Fruit fly (Drosophila melanogaster): Measurements from ENCODE around the gene bdwf.
A peak's percentile ranks its signal among the peaks of the same experiment; 100 is the strongest.

The bdwf gene

DNA sequence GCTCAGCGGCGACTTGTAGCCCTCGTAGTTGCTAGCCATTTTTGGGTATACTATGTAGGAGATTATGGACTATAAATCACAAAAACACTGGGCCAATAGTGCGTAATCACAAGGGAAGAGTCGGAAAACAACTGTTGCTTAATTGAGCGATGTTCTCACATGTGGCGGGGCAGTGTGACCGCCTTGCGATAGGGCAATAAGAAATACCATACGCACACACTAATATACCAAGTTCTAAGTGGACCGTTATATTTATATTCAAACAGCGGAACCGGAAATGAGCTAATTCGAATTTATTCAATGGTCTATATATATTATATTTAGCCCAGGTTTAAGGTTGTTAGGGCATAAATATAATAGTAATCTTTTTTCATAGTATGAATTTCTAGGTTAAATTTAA, 22.0 kb downstream of the bdwf start, which contains the start of gene Adsl (continued):
- no peak for TF ChIP-seq Hr78 (GFP tag; optimal IDR thresholded peaks at IDR 0.05)
- no peak for TF ChIP-seq eve (GFP tag; optimal IDR thresholded peaks at IDR 0.05)
- no peak for TF ChIP-seq zf30C (GFP tag; optimal IDR thresholded peaks at IDR 0.05)
- TF ChIP-seq Xbp1 (GFP tag; optimal IDR thresholded peaks at IDR 0.05), result peak; percentile 57
- TF ChIP-seq Scr (GFP tag; IDR thresholded peaks at IDR 0.05; ENCODE audit: partially characterized antibody), result peak; percentile 33; the same call in 1 of the 2 replicates
- no peak for TF ChIP-seq Dip3 (GFP tag; optimal IDR thresholded peaks at IDR 0.05)
- TF ChIP-seq CG12391 (tag; optimal IDR thresholded peaks at IDR 0.05), result peak; percentile 72
- no peak for TF ChIP-seq ssp (GFP tag; IDR thresholded peaks at IDR 0.05)
- TF ChIP-seq vfl (GFP tag; optimal IDR thresholded peaks at IDR 0.05), result no peak
- TF ChIP-seq zen (tag; optimal IDR thresholded peaks at IDR 0.05), result peak; percentile 67
- peak; percentile 83 for TF ChIP-seq gsb-n (tag; optimal IDR thresholded peaks at IDR 0.05)
- TF ChIP-seq CG1024 (GFP tag; IDR thresholded peaks at IDR 0.05), result peak; percentile 43
- TF ChIP-seq CG1529 (GFP tag; optimal IDR thresholded peaks at IDR 0.05), result peak; percentile 78
- 0 out of 2 replicates have a peak, but pooled peaks have one; percentile 11 for TF ChIP-seq slbo (GFP tag; IDR thresholded peaks at IDR 0.05)
- peak; percentile 31; the same call in 1 of the 2 replicates for TF ChIP-seq CG6689 (GFP tag; IDR thresholded peaks at IDR 0.05)
- TF ChIP-seq Dp (GFP tag; optimal IDR thresholded peaks at IDR 0.05), result peak; percentile 45
- TF ChIP-seq nerfin-2 (GFP tag; IDR thresholded peaks at IDR 0.05; ENCODE audit: partially characterized antibody), result no peak
- no peak for TF ChIP-seq sima (GFP tag; optimal IDR thresholded peaks at IDR 0.05)
- peak; percentile 73 for TF ChIP-seq CG17328 (GFP tag; IDR thresholded peaks at IDR 0.05)
- TF ChIP-seq wdn (GFP tag; IDR thresholded peaks at IDR 0.05), result no peak
- no peak for TF ChIP-seq CG4854 (GFP tag; optimal IDR thresholded peaks at IDR 0.05)
- TF ChIP-seq CG17612 (GFP tag; IDR thresholded peaks at IDR 0.05), result no peak
- TF ChIP-seq so (GFP tag; IDR thresholded peaks at IDR 0.05), result 0 out of 3 replicates have a peak, but pooled peaks have one; percentile 32
- no peak for TF ChIP-seq CG9932 (GFP tag; IDR thresholded peaks at IDR 0.05)
- no peak for TF ChIP-seq exex (tag; optimal IDR thresholded peaks at IDR 0.05)
- TF ChIP-seq CG14014 (GFP tag; IDR thresholded peaks at IDR 0.05), result no peak
- peak; percentile 24 for TF ChIP-seq tin (GFP tag; optimal IDR thresholded peaks at IDR 0.05)
- peak; percentile 84 for TF ChIP-seq vvl (GFP tag; IDR thresholded peaks at IDR 0.05)
- TF ChIP-seq H2.0 (GFP tag; IDR thresholded peaks at IDR 0.05), result no peak
- TF ChIP-seq CG6813 (GFP tag; optimal IDR thresholded peaks at IDR 0.05), result peak; percentile 85
- TF ChIP-seq CG6254 (GFP tag; optimal IDR thresholded peaks at IDR 0.05), result peak; percentile 79
- TF ChIP-seq CG12219 (GFP tag; optimal IDR thresholded peaks at IDR 0.05), result peak; percentile 76
- no peak for TF ChIP-seq hth (optimal IDR thresholded peaks at IDR 0.05)
- peak; percentile 18 for TF ChIP-seq Mad (GFP tag; optimal IDR thresholded peaks at IDR 0.05)
- TF ChIP-seq CG7745 (tag; optimal IDR thresholded peaks at IDR 0.05), result no peak
- TF ChIP-seq trem (tag; optimal IDR thresholded peaks at IDR 0.05), result peak; percentile 84
- no peak for TF ChIP-seq CG32772 (GFP tag; IDR thresholded peaks at IDR 0.05)
- peak; percentile 51; the same call in 1 of the 2 replicates for TF ChIP-seq CG32532 (GFP tag; IDR thresholded peaks at IDR 0.05)
- TF ChIP-seq Hey (tag; optimal IDR thresholded peaks at IDR 0.05), result peak; percentile 14
- peak; percentile 85 for TF ChIP-seq Vsx1 (GFP tag; optimal IDR thresholded peaks at IDR 0.05)
- TF ChIP-seq Kr (GFP tag; optimal IDR thresholded peaks at IDR 0.05), result no peak
- peak; percentile 37 for TF ChIP-seq HmgZ (tag; optimal IDR thresholded peaks at IDR 0.05)
- TF ChIP-seq CG6765 (GFP tag; optimal IDR thresholded peaks at IDR 0.05), result peak; percentile 78
- TF ChIP-seq ERR (GFP tag; optimal IDR thresholded peaks at IDR 0.05), result no peak
- TF ChIP-seq nmo (GFP tag; optimal IDR thresholded peaks at IDR 0.05), result peak; percentile 73
- peak; percentile 37 for TF ChIP-seq cwo (GFP tag; optimal IDR thresholded peaks at IDR 0.05)
- no peak for TF ChIP-seq Dfd (GFP tag; optimal IDR thresholded peaks at IDR 0.05)
- peak; percentile 41 for TF ChIP-seq NC2β (GFP tag; optimal IDR thresholded peaks at IDR 0.05)
- TF ChIP-seq bbx (GFP tag; IDR thresholded peaks at IDR 0.05; ENCODE audit: partially characterized antibody), result peak; percentile 25; the same call in 1 of the 2 replicates
- TF ChIP-seq CG4360 (GFP tag; IDR thresholded peaks at IDR 0.05), result no peak
- no peak for TF ChIP-seq CG11247 (GFP tag; IDR thresholded peaks at IDR 0.05)
